Fruit fly (Drosophila melanogaster): ENCODE measurements around the gene CG16721.

dm6 chrX:5901628-5902213, 22.1 kb downstream of the CG16721 start:
- TF ChIP-seq exex (tag; optimal IDR thresholded peaks at IDR 0.05): no peak
- TF ChIP-seq CG6272 (GFP tag; IDR thresholded peaks at IDR 0.05): 0 out of 2 replicates have a peak, but pooled peaks have one; percentile 15
- no peak for TF ChIP-seq ERR (GFP tag; optimal IDR thresholded peaks at IDR 0.05)
- TF ChIP-seq CG10565 (GFP tag; optimal IDR thresholded peaks at IDR 0.05): no peak
- TF ChIP-seq sd (tag; optimal IDR thresholded peaks at IDR 0.05): peak; percentile 74
- no peak for TF ChIP-seq crp (GFP tag; optimal IDR thresholded peaks at IDR 0.05)
- no peak for TF ChIP-seq CG8388 (GFP tag; optimal IDR thresholded peaks at IDR 0.05)
- no peak for TF ChIP-seq sima (GFP tag; optimal IDR thresholded peaks at IDR 0.05)
- TF ChIP-seq Doc2 (GFP tag; IDR thresholded peaks at IDR 0.05): no peak
- TF ChIP-seq luna (GFP tag; optimal IDR thresholded peaks at IDR 0.05): no peak
- TF ChIP-seq ems (GFP tag; optimal IDR thresholded peaks at IDR 0.05): no peak
- no peak; the same call in 1 of the 2 replicates for TF ChIP-seq onecut (GFP tag; IDR thresholded peaks at IDR 0.05)
